Fruit fly (Drosophila melanogaster): Measurements from ENCODE around the gene CG8475.

- TF ChIP-seq psq (optimal IDR thresholded peaks at IDR 0.05) (no peak), h (optimal IDR thresholded peaks at IDR 0.05) (no peak), insv (optimal IDR thresholded peaks at IDR 0.05) (no peak)
These were observed 11.7 kb downstream of the CG8475 start for dm6 chr2L:8185008-8185407.
